Fruit fly (Drosophila melanogaster): ENCODE results near the gene CG17777.

The CG17777 gene

DNA sequence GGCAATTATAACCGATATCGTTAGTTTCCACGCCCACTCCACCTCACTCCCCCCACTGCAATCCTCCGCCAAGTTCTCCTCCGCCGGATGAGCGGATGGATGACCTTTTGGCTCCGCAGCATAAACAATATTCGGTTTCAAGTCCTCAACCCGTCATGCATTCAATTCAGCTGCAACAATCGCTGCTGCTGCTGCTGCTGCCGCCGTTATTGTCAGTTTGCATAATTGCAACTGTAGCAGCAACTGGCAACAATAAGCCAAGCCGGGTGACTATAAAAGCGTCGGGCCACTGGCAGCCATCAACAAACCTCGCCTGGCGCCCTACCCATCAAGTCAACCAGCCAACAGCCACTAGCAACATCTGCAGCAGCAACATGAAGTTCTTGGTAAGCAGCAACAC lies at the start of gene CG17777:
Gene CG17777, plus strand, starts transcription at position 301 of the 400 bp plus-strand sequence.
- no peak for TF ChIP-seq CG17801 (GFP tag; optimal IDR thresholded peaks at IDR 0.05; ENCODE audit: partially characterized antibody)

DNA sequence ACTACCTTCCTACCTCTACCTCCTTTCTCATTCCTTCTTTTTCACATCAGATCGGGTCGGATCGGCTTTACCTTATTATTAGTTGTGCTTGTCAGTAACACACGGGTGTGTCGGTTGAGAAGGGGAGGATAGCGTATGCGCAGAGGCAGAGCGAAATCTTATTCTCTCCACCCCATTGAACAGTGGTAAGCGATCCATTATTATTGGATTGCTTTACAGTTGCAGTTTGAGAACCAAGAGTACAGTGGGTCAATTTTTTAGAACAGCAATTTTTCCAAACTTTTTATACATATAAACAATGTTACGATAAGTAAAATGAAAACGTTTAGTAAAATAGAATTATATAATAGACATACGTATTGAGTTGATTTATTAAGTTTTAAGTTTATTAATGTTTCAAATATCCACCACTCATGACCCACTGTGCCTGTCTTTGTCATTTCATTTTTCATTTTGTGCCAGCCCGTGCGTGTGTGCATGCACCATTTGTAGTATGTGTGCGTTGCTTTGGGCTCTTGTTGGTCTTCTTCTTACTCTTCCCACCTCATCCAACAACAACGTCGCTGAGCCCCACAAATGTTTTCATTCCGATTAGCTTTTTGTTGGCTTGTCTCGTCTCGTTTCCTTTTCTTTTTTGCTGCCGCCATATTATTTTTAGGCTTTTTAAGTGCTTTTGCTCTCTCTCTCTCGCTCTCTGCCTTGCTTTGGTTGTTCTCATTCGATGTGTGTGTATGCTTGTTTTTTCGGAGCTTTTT lies 48.9 kb upstream of the CG17777 start:
- peak; percentile 97 for TF ChIP-seq CG17801 (GFP tag; optimal IDR thresholded peaks at IDR 0.05; ENCODE audit: partially characterized antibody)

DNA sequence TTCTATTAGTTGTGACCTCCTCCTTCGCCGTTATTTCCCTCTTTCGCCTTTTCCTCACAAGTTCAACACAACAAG lies 48.5 kb upstream of the CG17777 start, which contains the start of gene ph-p:
Gene ph-p, minus strand, starts transcription at position 30 of the 75 bp plus-strand sequence.
- TF ChIP-seq CG17801 (GFP tag; optimal IDR thresholded peaks at IDR 0.05; ENCODE audit: partially characterized antibody) = no peak

DNA sequence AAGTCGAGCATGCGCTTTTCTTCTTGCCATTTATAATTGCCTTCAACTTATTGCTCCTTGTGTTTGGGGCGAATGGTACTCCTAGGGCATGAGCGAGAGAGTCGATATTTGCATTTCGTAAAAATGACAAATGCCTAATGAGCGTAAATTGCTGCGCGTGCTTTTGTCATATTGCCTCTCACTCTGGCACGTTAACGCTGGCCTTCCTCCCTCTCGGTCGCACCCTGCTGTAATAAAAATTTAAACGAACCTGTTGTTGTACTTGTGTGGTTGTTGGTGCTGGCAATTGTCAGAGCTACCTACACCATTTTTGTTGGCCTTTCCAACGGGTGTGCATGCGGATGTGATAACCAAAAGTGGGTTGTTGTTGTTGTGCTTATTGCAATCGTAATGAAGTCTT lies 48.2 kb upstream of the CG17777 start:
- no peak for TF ChIP-seq CG17801 (GFP tag; optimal IDR thresholded peaks at IDR 0.05; ENCODE audit: partially characterized antibody)

DNA sequence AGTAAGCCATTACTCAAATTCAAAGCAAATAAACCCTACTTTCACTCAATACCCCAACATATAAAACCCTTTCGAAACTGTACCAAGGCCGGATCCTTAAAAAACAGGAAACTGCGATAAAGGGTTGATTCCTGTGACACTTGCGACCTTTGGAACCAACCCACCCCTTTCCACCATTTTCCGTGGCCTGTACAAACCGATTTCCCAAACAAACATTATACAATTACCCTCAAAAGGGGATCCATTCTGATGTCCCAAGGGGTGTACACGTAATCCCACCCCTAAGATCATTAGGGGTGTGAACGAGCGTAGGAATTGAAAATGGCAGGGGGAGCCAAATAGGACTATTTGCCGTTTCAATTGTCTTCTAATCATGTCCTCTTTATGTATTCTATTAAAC lies 47.0 kb upstream of the CG17777 start:
- TF ChIP-seq CG17801 (GFP tag; optimal IDR thresholded peaks at IDR 0.05; ENCODE audit: partially characterized antibody) = no peak

DNA sequence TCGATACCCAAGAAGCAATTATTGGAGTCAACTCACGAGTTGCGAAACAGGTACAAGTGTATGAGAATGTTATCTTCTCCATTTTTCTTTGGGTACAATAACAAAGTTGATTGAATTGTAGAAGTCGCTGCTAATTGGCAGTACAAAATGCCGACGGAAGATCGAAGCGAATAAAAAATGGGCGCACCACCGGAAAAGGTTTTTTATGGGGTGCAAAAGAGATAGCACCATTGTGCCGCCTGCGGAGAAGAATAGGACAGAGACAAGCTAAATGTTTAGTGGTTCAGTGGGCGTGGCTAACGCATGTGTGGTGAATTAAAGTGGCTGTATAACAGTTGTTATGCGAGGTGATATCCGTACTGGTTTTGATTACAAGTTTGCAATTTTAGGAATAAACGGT lies 46.2 kb upstream of the CG17777 start:
- no peak for TF ChIP-seq CG17801 (GFP tag; optimal IDR thresholded peaks at IDR 0.05; ENCODE audit: partially characterized antibody)

DNA sequence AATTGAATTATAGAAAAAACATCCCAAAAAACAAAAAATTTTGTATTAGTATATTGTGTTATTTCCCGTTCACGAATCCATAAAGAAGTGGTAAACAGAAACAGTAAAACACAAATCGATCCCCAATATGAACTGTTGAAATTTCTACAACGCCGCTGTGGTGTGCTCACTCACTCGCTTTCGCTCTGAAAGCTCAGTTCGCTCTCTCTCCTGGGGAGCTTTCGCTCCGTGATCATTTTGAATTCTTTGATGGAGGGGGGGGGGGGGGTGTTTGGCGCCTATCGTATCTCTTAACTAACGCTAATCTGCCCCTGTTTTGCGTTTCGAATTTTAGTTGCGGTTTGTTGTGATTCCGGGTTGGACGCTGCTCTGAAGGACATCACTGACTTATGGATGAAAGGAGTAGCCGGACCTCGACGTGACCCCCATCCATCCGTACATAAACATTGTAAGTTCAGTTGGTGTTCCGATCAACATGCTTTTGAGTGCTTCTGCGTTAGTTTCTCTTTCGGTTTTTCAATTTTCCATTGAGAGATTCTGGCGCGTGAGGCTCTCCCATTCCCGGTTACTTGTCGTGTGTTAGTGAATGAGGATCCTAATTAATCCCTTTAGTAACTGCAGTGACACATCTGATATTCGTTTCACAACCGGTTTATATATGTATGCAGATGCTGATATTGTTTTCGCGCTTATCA lies 45.3 kb upstream of the CG17777 start, which contains the start of gene D2hgdh:
Gene D2hgdh, plus strand, starts transcription at position 331 of the 695 bp plus-strand sequence.
- TF ChIP-seq CG17801 (GFP tag; optimal IDR thresholded peaks at IDR 0.05; ENCODE audit: partially characterized antibody) = peak; percentile 2

DNA sequence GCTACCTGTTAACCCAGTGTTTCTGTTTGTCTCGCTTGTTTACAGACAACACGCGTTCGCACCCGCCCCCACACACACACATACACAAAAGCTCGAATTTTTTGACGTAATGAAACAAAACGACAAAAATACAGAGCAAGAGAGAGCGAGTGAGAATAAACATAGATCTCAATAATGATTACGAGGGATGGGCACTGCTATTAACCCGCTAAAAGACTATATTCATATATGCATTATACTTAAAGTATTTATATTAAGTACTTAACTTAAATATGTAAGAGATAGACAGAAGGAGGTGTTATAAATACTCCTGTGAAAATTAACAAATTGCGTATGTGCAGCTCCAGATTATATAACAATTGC lies 44.8 kb upstream of the CG17777 start:
- TF ChIP-seq CG17801 (GFP tag; optimal IDR thresholded peaks at IDR 0.05; ENCODE audit: partially characterized antibody) = peak; percentile 53

DNA sequence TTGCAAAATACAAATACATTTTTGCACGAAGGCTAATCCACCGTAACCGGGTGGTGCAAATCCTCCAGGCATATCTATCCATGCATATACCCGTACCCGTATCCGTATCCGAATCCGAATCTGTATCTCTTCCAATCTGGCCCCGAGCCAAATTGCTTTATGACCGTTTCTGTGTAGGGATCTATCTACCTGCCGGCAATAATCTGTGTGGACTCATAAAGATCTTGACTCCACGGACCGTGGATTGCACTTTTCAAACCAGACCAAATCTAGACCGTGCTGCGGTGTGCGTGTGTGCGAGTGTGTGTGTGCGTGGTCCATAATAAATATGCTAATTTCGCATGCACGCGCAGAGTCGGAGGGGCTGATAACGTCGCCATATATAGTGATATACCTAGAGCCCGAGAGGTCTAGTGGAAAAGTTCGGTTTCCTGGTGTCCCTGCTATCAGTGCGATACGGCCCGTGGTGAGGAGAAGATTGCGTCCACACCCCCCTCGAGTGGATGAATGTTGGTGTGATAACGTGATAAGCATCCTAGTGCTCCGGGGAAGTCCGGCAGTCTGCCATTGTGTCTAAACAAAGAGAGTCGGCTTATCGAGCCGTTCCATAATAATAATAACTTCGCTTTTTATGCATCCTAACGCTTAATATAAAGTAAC lies 44.2 kb upstream of the CG17777 start:
- no peak for TF ChIP-seq CG17801 (GFP tag; optimal IDR thresholded peaks at IDR 0.05; ENCODE audit: partially characterized antibody)

DNA sequence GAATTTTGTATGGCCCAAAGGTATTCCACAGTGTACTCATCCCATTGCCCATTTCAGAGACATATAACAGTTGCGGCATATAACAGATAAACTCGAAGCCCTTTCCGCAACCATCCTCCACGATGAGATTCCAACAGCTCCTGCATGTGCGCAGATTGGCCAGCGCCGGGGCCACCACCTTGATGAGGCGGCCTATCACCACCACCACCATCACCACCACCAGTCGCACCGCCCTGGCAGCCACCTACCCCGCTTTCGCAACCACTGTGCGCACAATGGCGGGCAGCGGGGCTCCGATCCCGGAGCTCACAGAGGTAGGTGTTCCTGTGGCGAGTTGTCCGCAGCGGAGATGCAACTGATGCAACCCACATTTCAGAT lies 43.7 kb upstream of the CG17777 start:
- no peak for TF ChIP-seq CG17801 (GFP tag; optimal IDR thresholded peaks at IDR 0.05; ENCODE audit: partially characterized antibody)

DNA sequence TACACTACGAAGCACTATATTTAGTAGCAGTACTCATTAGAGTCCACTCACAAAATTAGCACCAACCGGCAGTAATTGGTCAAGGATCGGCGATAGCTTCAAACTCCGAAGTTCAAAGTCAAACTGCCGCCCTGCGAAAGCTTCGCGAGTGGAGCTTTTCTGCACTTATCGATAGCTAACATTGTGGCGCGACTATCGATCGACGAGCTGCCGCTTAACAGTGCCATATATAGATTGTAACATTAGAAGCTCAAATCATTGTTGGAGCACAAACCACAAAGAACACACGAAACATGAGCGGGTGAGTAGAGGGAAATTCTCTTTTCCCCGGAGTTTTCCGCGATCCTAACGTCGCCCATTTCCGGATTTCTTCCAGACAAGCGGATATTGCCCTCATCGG lies 41.5 kb upstream of the CG17777 start, which contains the start of gene Pgd:
Gene Pgd, plus strand, starts transcription at position 23 of the 400 bp plus-strand sequence.
- peak; percentile 73 for TF ChIP-seq CG17801 (GFP tag; optimal IDR thresholded peaks at IDR 0.05; ENCODE audit: partially characterized antibody)

DNA sequence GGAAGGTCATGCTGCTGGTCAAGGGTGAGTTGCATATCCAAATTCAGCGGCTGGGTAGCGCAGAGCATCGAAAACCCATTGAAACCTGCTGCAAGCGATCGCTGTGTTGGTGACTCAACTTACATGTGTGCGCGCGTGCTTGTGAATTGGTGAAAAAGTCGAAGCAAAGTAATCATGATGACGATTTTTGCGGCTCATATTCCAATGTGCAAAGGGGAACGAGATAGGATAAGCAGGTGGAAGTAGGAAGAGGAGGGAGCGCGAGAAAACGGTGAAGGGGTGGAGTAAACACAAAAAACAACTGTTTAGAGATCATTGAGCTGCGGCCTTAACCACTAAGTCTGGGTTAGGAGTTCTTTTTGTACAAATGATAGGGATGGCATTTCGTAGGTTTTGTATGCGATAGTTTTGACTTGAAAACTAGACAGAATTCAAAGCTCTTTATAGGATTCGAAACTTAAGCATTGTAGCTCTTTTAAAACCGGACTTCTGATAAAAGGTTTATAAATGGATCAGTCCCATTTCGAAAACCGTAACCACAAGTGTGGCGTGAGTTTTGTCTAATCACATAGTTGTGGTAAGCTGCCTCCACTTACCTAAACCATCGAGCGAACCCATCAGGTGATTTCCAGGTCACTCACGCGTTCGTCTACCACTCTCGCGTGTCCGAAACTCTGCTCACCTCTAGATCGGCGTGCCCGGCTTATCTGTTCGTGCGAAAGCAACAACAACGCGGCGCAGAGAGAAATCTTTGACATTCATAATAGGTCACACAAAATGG lies 40.8 kb upstream of the CG17777 start:
- TF ChIP-seq CG17801 (GFP tag; optimal IDR thresholded peaks at IDR 0.05; ENCODE audit: partially characterized antibody) = peak; percentile 80

DNA sequence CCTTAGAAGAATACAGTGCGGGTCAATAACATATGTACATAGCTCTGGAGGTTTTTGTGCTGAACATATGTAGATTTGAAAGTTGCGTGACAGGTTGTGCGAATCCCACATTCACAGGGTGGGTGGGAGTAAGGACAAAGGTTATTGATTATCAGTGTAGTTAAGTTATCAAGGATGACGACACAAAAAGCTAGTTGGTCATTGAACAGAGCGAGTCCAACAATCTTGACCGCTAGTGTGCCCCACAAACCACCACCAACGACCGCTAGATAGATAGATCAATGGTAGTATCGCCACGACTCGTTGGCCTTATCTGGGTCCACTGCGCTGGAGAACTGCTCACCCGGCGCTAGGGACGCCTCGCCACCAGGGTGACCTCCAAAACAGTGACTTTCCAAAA lies 40.1 kb upstream of the CG17777 start:
- TF ChIP-seq CG17801 (GFP tag; optimal IDR thresholded peaks at IDR 0.05; ENCODE audit: partially characterized antibody) = no peak

DNA sequence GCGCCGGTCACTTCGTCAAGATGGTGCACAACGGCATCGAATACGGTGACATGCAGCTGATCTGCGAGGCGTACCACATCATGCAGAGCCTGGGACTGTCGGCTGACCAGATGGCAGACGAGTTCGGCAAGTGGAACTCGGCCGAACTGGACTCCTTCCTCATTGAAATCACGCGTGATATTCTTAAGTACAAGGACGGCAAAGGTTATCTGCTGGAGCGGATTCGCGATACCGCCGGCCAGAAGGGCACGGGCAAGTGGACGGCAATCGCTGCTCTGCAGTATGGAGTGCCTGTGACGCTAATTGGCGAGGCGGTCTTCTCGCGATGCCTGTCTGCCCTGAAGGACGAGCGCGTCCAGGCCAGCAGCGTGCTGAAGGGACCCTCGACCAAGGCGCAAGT lies 39.2 kb upstream of the CG17777 start:
- TF ChIP-seq CG17801 (GFP tag; optimal IDR thresholded peaks at IDR 0.05; ENCODE audit: partially characterized antibody) = no peak

DNA sequence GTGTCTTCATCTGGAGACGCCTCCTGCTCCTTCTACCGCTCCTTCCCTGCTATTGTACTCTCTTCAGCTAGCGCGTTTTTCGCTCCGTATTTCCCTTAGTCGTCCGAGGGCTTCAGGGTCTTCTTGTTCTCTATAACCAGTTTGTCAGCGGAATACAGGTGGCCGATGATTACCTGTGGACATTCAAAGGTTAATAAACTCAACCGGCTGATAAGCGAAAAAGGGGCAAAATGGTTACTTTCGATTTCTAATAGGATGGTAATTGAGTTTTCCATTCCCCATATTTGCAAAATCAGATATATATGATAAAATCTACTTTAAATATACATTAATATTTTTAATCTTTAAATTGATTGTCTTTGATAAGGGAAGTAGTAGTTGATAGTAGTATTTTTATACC lies 38.0 kb upstream of the CG17777 start:
- no peak for TF ChIP-seq CG17801 (GFP tag; optimal IDR thresholded peaks at IDR 0.05; ENCODE audit: partially characterized antibody)

DNA sequence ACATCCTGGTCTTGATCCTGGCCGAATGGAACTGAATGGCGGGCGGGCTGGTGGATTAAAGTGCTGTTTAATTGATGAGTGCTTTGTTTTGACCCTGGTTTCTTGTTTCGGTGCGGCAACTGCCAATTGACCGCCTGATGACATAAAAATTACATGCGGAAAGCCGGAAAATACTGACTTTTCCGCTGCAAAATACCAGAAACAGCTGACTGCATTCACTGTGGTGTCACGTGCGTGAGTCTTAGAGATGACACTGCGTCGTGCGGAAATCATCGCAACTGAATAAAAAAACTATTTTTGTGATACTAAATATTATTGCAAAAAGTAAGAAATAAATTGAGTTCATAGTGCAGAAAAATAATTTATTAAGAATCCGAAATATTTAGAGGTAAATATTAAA lies 37.2 kb upstream of the CG17777 start, which contains the start of gene bcn92:
Gene bcn92, minus strand, starts transcription at position 170 of the 400 bp plus-strand sequence.
- TF ChIP-seq CG17801 (GFP tag; optimal IDR thresholded peaks at IDR 0.05; ENCODE audit: partially characterized antibody) = peak; percentile 41
